Fruit fly (Drosophila melanogaster): Measurements from ENCODE around the gene CG4080.

DNA sequence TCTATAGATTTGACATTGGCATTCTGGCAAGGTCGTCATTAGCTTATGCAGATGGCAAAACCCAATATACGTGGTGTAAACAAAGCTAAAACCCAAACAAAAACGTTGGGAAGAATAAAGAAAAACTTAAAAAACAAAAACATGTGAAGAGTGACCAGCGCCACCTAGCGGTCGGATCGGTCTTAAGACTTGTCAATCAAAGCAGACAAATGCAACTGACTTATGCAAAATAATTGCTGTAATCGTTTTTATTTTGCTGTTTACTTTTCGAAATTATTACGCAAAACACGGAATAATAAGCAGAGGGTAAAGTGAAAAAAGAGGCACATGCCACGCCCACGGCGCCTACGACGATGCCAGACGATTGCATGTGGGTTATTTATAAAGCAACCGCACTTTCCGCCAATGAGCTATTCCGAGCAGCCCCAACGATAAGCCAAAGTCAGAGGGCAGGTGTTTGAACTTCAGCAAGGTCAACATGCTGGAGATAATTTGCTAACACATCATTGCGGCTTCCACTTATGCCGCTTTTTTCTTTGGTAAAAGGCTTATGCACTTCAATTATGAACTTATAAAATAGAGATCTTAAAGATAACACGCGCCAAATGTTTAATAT lies 42.8 kb downstream of the CG4080 start:
- no peak for TF ChIP-seq br (optimal IDR thresholded peaks at IDR 0.05)
- TF ChIP-seq CG4730 (GFP tag; IDR thresholded peaks at IDR 0.05), result no peak
- TF ChIP-seq bab2 (GFP tag; optimal IDR thresholded peaks at IDR 0.05), result no peak
- TF ChIP-seq Blimp-1 (GFP tag; optimal IDR thresholded peaks at IDR 0.05), result no peak
- no peak for TF ChIP-seq MTF-1 (GFP tag; optimal IDR thresholded peaks at IDR 0.05; ENCODE audit: borderline replicate concordance)
- TF ChIP-seq lola (GFP tag; optimal IDR thresholded peaks at IDR 0.05), result no peak
- no peak for TF ChIP-seq CG17186 (GFP tag; optimal IDR thresholded peaks at IDR 0.05)
- no peak for TF ChIP-seq HmgZ (tag; optimal IDR thresholded peaks at IDR 0.05)
- no peak for TF ChIP-seq sug (tag; optimal IDR thresholded peaks at IDR 0.05)
- no peak for TF ChIP-seq dm (GFP tag; optimal IDR thresholded peaks at IDR 0.05)
- TF ChIP-seq CG11696 (GFP tag; IDR thresholded peaks at IDR 0.05), result no peak
- TF ChIP-seq abd-A (tag; optimal IDR thresholded peaks at IDR 0.05), result no peak

Data from whole organism, embryonic.